Fruit fly (Drosophila melanogaster): ENCODE measurements around the gene mira.
A peak's percentile ranks its signal among the peaks of the same experiment; 100 is the strongest.

The mira gene

dm6 chr3R:19905932-19906439 is 28.9 kb downstream of the mira start:
- TF ChIP-seq pad (GFP tag; optimal IDR thresholded peaks at IDR 0.05) (peak; percentile 53), CG7101 (tag; optimal IDR thresholded peaks at IDR 0.05) (peak; percentile 88), toe (GFP tag; optimal IDR thresholded peaks at IDR 0.05) (peak; percentile 24), Clk (GFP tag; optimal IDR thresholded peaks at IDR 0.05) (peak; percentile 66), CG11617 (GFP tag; optimal IDR thresholded peaks at IDR 0.05) (peak; percentile 85), CG5204 (GFP tag; optimal IDR thresholded peaks at IDR 0.05) (peak; percentile 85), Hr96 (GFP tag; optimal IDR thresholded peaks at IDR 0.05) (peak; percentile 73), Crg-1 (GFP tag; optimal IDR thresholded peaks at IDR 0.05) (peak; percentile 59), bab1 (GFP tag; optimal IDR thresholded peaks at IDR 0.05) (peak; percentile 38), CG14711 (tag; optimal IDR thresholded peaks at IDR 0.05) (peak; percentile 75), CG1620 (GFP tag; optimal IDR thresholded peaks at IDR 0.05) (peak; percentile 67), Mnt (GFP tag; optimal IDR thresholded peaks at IDR 0.05) (peak; percentile 78), cic (GFP tag; optimal IDR thresholded peaks at IDR 0.05) (peak; percentile 73), CG12768 (GFP tag; optimal IDR thresholded peaks at IDR 0.05) (peak; percentile 87), kay (GFP tag; ENCODE audit: borderline replicate concordance) (no peak), ovo (GFP tag; optimal IDR thresholded peaks at IDR 0.05) (peak; percentile 51), CG33017 (tag; optimal IDR thresholded peaks at IDR 0.05) (peak; percentile 91), cnc (optimal IDR thresholded peaks at IDR 0.05) (no peak), tj (GFP tag; optimal IDR thresholded peaks at IDR 0.05) (peak; percentile 62), CG7045 (GFP tag; optimal IDR thresholded peaks at IDR 0.05) (peak; percentile 70)

DNA sequence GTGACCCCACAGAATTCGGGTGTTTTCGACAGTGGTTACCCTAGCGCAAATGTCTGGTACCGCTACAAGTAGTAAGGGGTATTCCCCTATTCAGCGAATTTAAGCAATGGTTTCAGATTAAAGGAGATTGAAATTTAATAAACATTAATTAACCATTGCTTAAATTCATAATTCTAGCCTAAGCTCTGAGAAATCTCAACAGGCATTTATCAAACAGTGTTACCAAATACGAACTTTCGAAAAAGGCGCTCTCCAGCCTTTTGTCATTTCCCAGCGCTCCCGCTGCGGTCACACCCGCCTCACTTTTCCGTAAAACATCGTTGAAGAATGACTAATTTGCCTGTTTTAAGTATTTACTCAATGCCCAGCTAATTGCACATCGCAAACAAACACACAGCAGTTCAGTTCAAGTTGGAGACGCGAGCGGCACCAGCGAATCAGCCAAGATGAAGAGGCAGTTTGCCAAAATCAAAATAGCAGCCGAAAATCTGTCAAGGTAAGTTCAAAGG is 30.0 kb downstream of the mira start, which contains the start of the genes Surf6 and RhoGAP92B:
Gene Surf6 (minus strand): TSS at position 4 of the 509 bp plus-strand sequence.
Gene RhoGAP92B (plus strand): TSS at position 300 of the 509 bp plus-strand sequence.
- TF ChIP-seq cic (GFP tag; optimal IDR thresholded peaks at IDR 0.05) (peak; percentile 80), CG7045 (GFP tag; optimal IDR thresholded peaks at IDR 0.05) (peak; percentile 61), CG7101 (tag; optimal IDR thresholded peaks at IDR 0.05) (peak; percentile 63), CG5204 (GFP tag; optimal IDR thresholded peaks at IDR 0.05) (no peak), bab1 (GFP tag; optimal IDR thresholded peaks at IDR 0.05) (peak; percentile 92), Mnt (GFP tag; optimal IDR thresholded peaks at IDR 0.05) (peak; percentile 98), Crg-1 (GFP tag; optimal IDR thresholded peaks at IDR 0.05) (peak; percentile 46), Clk (GFP tag; optimal IDR thresholded peaks at IDR 0.05) (peak; percentile 36), CG14711 (tag; optimal IDR thresholded peaks at IDR 0.05) (peak; percentile 74), cnc (optimal IDR thresholded peaks at IDR 0.05) (no peak), CG1620 (GFP tag; optimal IDR thresholded peaks at IDR 0.05) (peak; percentile 51), CG12768 (GFP tag; optimal IDR thresholded peaks at IDR 0.05) (peak; percentile 77), pad (GFP tag; optimal IDR thresholded peaks at IDR 0.05) (peak; percentile 58), ovo (GFP tag; optimal IDR thresholded peaks at IDR 0.05) (peak; percentile 43), CG33017 (tag; optimal IDR thresholded peaks at IDR 0.05) (peak; percentile 38), tj (GFP tag; optimal IDR thresholded peaks at IDR 0.05) (peak; percentile 72), Hr96 (GFP tag; optimal IDR thresholded peaks at IDR 0.05) (no peak), CG11617 (GFP tag; optimal IDR thresholded peaks at IDR 0.05) (peak; percentile 78), kay (GFP tag; ENCODE audit: borderline replicate concordance) (peak; percentile 94), toe (GFP tag; optimal IDR thresholded peaks at IDR 0.05) (no peak)

dm6 chr3R:19902926-19903739 is 31.8 kb downstream of the mira start, which contains the start of gene ClpX:
TSS of gene ClpX (minus strand) at chr3R:19903689.
- TF ChIP-seq kay (GFP tag; ENCODE audit: borderline replicate concordance) (no peak), cic (GFP tag; optimal IDR thresholded peaks at IDR 0.05) (peak; percentile 37), CG11617 (GFP tag; optimal IDR thresholded peaks at IDR 0.05) (peak; percentile 12), Mnt (GFP tag; optimal IDR thresholded peaks at IDR 0.05) (peak; percentile 82), Hr96 (GFP tag; optimal IDR thresholded peaks at IDR 0.05) (no peak), CG12768 (GFP tag; optimal IDR thresholded peaks at IDR 0.05) (no peak), bab1 (GFP tag; optimal IDR thresholded peaks at IDR 0.05) (peak; percentile 68), pad (GFP tag; optimal IDR thresholded peaks at IDR 0.05) (peak; percentile 29), tj (GFP tag; optimal IDR thresholded peaks at IDR 0.05) (peak; percentile 64)

DNA sequence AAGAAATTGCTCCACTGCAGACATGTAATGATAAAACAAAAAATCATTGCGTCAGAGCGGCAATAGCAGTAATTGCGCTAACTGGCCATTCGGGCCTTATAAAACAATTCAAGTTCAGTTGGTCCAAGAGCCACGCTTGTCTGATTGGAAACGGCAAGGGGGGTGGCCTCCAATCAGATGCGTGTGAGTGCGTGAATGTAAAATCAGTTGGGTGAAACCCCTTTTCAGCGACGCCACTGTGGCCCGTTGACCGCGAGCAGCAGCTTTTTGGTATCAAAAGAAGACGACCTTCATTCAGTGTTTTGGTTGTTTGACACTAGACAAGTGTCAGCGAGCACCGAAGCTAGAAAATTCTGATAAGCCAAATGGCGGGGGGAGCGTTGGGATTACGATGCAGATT is 32.6 kb downstream of the mira start:
- TF ChIP-seq tj (GFP tag; optimal IDR thresholded peaks at IDR 0.05) = no peak
- TF ChIP-seq toe (GFP tag; optimal IDR thresholded peaks at IDR 0.05) = no peak
- TF ChIP-seq pad (GFP tag; optimal IDR thresholded peaks at IDR 0.05) = no peak
- TF ChIP-seq CG1620 (GFP tag; optimal IDR thresholded peaks at IDR 0.05) = no peak

DNA sequence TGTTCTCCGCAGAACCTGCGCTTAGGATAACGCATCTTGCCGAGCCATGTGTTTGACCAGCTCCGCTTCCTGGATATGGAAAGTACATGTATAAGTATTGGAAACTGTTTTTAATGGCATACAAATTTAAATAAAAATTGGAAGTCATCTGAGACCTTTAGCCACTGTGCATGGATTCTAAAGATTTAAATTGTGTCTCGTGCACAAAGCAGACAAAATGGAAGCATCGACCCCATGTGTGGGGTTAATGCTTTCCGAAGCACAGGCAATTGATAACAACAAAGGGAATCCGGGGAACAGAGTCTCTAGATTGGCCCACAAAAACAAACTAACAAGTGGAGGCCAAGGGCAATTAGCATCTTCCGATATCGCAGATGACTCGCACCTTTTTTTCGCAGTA is 33.2 kb downstream of the mira start:
- TF ChIP-seq Crg-1 (GFP tag; optimal IDR thresholded peaks at IDR 0.05) (no peak), CG1620 (GFP tag; optimal IDR thresholded peaks at IDR 0.05) (no peak), Clk (GFP tag; optimal IDR thresholded peaks at IDR 0.05) (no peak), CG11617 (GFP tag; optimal IDR thresholded peaks at IDR 0.05) (no peak), toe (GFP tag; optimal IDR thresholded peaks at IDR 0.05) (no peak), kay (GFP tag; ENCODE audit: borderline replicate concordance) (no peak), CG7045 (GFP tag; optimal IDR thresholded peaks at IDR 0.05) (no peak), Mnt (GFP tag; optimal IDR thresholded peaks at IDR 0.05) (no peak), pad (GFP tag; optimal IDR thresholded peaks at IDR 0.05) (no peak), CG12768 (GFP tag; optimal IDR thresholded peaks at IDR 0.05) (no peak), bab1 (GFP tag; optimal IDR thresholded peaks at IDR 0.05) (no peak), ovo (GFP tag; optimal IDR thresholded peaks at IDR 0.05) (no peak)
